Fruit fly (Drosophila melanogaster): ENCODE measurements around the gene CG9839.

CG9839 gene

dm6 chr3R:8821623-8822022 lies 16.0 kb upstream of the CG9839 start, which contains the start of gene CG8369:
Gene CG8369, plus strand, starts transcription at chr3R:8822008.
- peak; percentile 52 for TF ChIP-seq noc (tag; optimal IDR thresholded peaks at IDR 0.05)

- peak; percentile 57 for TF ChIP-seq noc (tag; optimal IDR thresholded peaks at IDR 0.05)
Observed at dm6 chr3R:8820428-8820912, 14.9 kb upstream of the CG9839 start, which contains the start of gene aqz. Gene aqz, minus strand, starts transcription at chr3R:8820682.

dm6 chr3R:8819551-8820057 lies 14.0 kb upstream of the CG9839 start:
- peak; percentile 22 for TF ChIP-seq noc (tag; optimal IDR thresholded peaks at IDR 0.05)

- TF ChIP-seq noc (tag; optimal IDR thresholded peaks at IDR 0.05): no peak
Observed at dm6 chr3R:8818239-8818638, 12.6 kb upstream of the CG9839 start.

- TF ChIP-seq noc (tag; optimal IDR thresholded peaks at IDR 0.05): no peak
Observed at dm6 chr3R:8815074-8815473, 9.5 kb upstream of the CG9839 start.

dm6 chr3R:8814029-8814647 lies 8.5 kb upstream of the CG9839 start:
- TF ChIP-seq noc (tag; optimal IDR thresholded peaks at IDR 0.05): peak; percentile 47

dm6 chr3R:8813164-8813629 lies 7.6 kb upstream of the CG9839 start, which contains the start of gene CG9837:
Gene CG9837, minus strand, starts transcription at chr3R:8813579.
- TF ChIP-seq noc (tag; optimal IDR thresholded peaks at IDR 0.05): no peak

dm6 chr3R:8812342-8812966 lies 6.9 kb upstream of the CG9839 start:
- peak; percentile 3 for TF ChIP-seq noc (tag; optimal IDR thresholded peaks at IDR 0.05)

dm6 chr3R:8811323-8811936 lies 5.8 kb upstream of the CG9839 start:
- TF ChIP-seq noc (tag; optimal IDR thresholded peaks at IDR 0.05): peak; percentile 100

- peak; percentile 74 for TF ChIP-seq noc (tag; optimal IDR thresholded peaks at IDR 0.05)
Observed at dm6 chr3R:8810397-8811184, 5.0 kb upstream of the CG9839 start.

- TF ChIP-seq noc (tag; optimal IDR thresholded peaks at IDR 0.05): peak; percentile 29
Observed at dm6 chr3R:8809712-8810111, 4.1 kb upstream of the CG9839 start.

dm6 chr3R:8808518-8808921 lies 2.9 kb upstream of the CG9839 start:
- TF ChIP-seq noc (tag; optimal IDR thresholded peaks at IDR 0.05): peak; percentile 30

- TF ChIP-seq noc (tag; optimal IDR thresholded peaks at IDR 0.05): no peak
Observed at dm6 chr3R:8807831-8808517, 2.4 kb upstream of the CG9839 start.

dm6 chr3R:8807048-8807447 lies 1.4 kb upstream of the CG9839 start:
- no peak for TF ChIP-seq noc (tag; optimal IDR thresholded peaks at IDR 0.05)

- TF ChIP-seq noc (tag; optimal IDR thresholded peaks at IDR 0.05): no peak
Observed at dm6 chr3R:8806638-8807037, 1.0 kb upstream of the CG9839 start.
